ENCODE assay signal across 1 fruit fly cellular context in the genomic region with DNA sequence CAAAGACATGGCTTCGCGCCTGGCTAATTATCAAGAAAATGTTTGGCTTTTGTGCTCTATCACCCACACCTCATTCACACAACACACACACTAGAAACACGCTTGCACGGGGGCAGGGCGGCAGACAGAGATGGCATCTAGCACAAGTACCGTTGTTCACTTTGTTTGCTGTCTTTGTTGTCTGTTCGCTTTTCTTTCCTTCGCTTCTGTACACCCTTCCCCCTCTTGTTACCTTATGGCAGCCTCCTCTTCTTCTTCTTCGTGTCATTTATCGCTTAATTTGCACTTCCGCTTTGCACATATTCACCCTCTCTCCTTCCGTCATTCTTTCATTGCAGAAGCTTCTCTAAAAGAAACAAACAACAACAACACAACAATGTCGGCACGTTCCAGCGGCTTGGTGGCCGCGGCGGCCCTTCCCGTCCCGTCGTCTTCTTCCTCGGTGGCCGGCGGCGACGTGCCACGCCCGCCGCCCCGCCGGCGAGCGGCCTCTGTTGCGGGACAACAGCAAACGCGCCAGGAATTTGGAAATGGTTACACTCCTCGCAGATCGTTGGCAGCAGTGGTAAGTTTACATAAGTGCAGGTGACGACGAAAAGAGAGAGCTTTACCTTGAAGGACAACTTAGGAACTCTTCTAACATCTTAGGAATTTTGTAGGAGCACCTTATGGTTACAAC.
A peak's percentile ranks its signal among the peaks of the same experiment; 100 is the strongest.
TF ChIP-seq lines count a peak whose summit lies in the region.

No protein-coding gene starts in this region.

TF ChIP-seq in whole organism, embryonic, 481 proteins besides CTCF, POLR2A, EP300 and RAD21 (continued from another document):
- TF ChIP-seq CG13775 (GFP tag; optimal IDR thresholded peaks at IDR 0.05; lab: Kevin White, UChicago): no peak
- TF ChIP-seq D19A (tag; optimal IDR thresholded peaks at IDR 0.05; lab: Kevin White, UChicago): peak; percentile 53
- TF ChIP-seq Doc3 (GFP tag; IDR thresholded peaks at IDR 0.05; lab: Robert Waterston, UW; ENCODE audit: partially characterized antibody): 0 out of 3 replicates have a peak, but pooled peaks have one; percentile 14
- TF ChIP-seq chinmo (GFP tag; IDR thresholded peaks at IDR 0.05; lab: Robert Waterston, UW; ENCODE audit: partially characterized antibody): 0 out of 4 replicates have a peak, but pooled peaks have one; percentile 53
- TF ChIP-seq psq (GFP tag; optimal IDR thresholded peaks at IDR 0.05; lab: Kevin White, UChicago): peak; percentile 53
- peak; percentile 70 for TF ChIP-seq Med (GFP tag; lab: Kevin White, UChicago)
- 0 out of 3 replicates have a peak, but pooled peaks have one; percentile 25 for TF ChIP-seq H15 (GFP tag; IDR thresholded peaks at IDR 0.05; lab: Robert Waterston, UW)
- 0 out of 2 replicates have a peak, but pooled peaks have one; percentile 9 for TF ChIP-seq CG9932 (GFP tag; IDR thresholded peaks at IDR 0.05; lab: Robert Waterston, UW)
- TF ChIP-seq CG8359 (GFP tag; optimal IDR thresholded peaks at IDR 0.05; lab: Kevin White, UChicago; ENCODE audit: borderline replicate concordance): no peak
- no peak for TF ChIP-seq nmo (GFP tag; optimal IDR thresholded peaks at IDR 0.05; lab: Kevin White, UChicago)
- 0 out of 3 replicates have a peak, but pooled peaks have one; percentile 23 for TF ChIP-seq CG2199 (GFP tag; IDR thresholded peaks at IDR 0.05; lab: Robert Waterston, UW)
- TF ChIP-seq dysf (GFP tag; IDR thresholded peaks at IDR 0.05; lab: Robert Waterston, UW): no peak
- no peak for TF ChIP-seq Hand (GFP tag; optimal IDR thresholded peaks at IDR 0.05; lab: Kevin White, UChicago)
- peak; percentile 18 for TF ChIP-seq grn (GFP tag; optimal IDR thresholded peaks at IDR 0.05; lab: Kevin White, UChicago)
- no peak for TF ChIP-seq corto (GFP tag; optimal IDR thresholded peaks at IDR 0.05; lab: Kevin White, UChicago)
- peak; percentile 13 for TF ChIP-seq NC2α (GFP tag; optimal IDR thresholded peaks at IDR 0.05; lab: Kevin White, UChicago)
- peak; percentile 7 for TF ChIP-seq CG11723 (GFP tag; optimal IDR thresholded peaks at IDR 0.05; lab: Kevin White, UChicago)
- no peak for TF ChIP-seq fru (optimal IDR thresholded peaks at IDR 0.05; lab: Kevin White, UChicago)
- peak; percentile 46 for TF ChIP-seq kni (GFP tag; optimal IDR thresholded peaks at IDR 0.05; lab: Kevin White, UChicago)
- peak; percentile 34 for TF ChIP-seq D (optimal IDR thresholded peaks at IDR 0.05; lab: Kevin White, UChicago)
- no peak for TF ChIP-seq D (GFP tag; optimal IDR thresholded peaks at IDR 0.05; lab: Kevin White, UChicago)
- TF ChIP-seq CG11696 (GFP tag; IDR thresholded peaks at IDR 0.05; lab: Robert Waterston, UW): 0 out of 2 replicates have a peak, but pooled peaks have one; percentile 30
- peak; percentile 23 for TF ChIP-seq MBD-R2 (GFP tag; IDR thresholded peaks at IDR 0.05; lab: Robert Waterston, UW)
- TF ChIP-seq CG10321 (GFP tag; IDR thresholded peaks at IDR 0.05; lab: Robert Waterston, UW): peak; percentile 80
- peak; percentile 56; the same call in 1 of the 2 replicates for TF ChIP-seq CG4360 (GFP tag; IDR thresholded peaks at IDR 0.05; lab: Robert Waterston, UW)
- TF ChIP-seq Nf-YA (GFP tag; IDR thresholded peaks at IDR 0.05; lab: Robert Waterston, UW): 0 out of 2 replicates have a peak, but pooled peaks have one; percentile 17
- peak; percentile 91 for TF ChIP-seq crol (GFP tag; IDR thresholded peaks at IDR 0.05; lab: Robert Waterston, UW)
- TF ChIP-seq cato (GFP tag; optimal IDR thresholded peaks at IDR 0.05; lab: Kevin White, UChicago; ENCODE audit: borderline replicate concordance): no peak
- TF ChIP-seq ATbp (GFP tag; optimal IDR thresholded peaks at IDR 0.05; lab: Kevin White, UChicago): peak; percentile 32
- TF ChIP-seq bsh (GFP tag; optimal IDR thresholded peaks at IDR 0.05; lab: Kevin White, UChicago): peak in 1 of 2 experiments; percentile 7
- peak; percentile 22 for TF ChIP-seq HHEX (GFP tag; optimal IDR thresholded peaks at IDR 0.05; lab: Kevin White, UChicago)
